Worm (Caenorhabditis elegans): ENCODE measurements around the gene C34F6.7.

The C34F6.7 gene

ce11 chrX:11162778-11163584, 52.3 kb downstream of the C34F6.7 start (continued):
- TF ChIP-seq dmd-6 (GFP tag; IDR thresholded peaks at IDR 0.05) = peak; percentile 35; the same call in 1 of the 2 replicates
- TF ChIP-seq tag-97 (GFP tag; IDR thresholded peaks at IDR 0.05) = 0 out of 2 replicates have a peak, but pooled peaks have one; percentile 53
- peak; percentile 30 for TF ChIP-seq nhr-48 (tag; optimal IDR thresholded peaks at IDR 0.05)
- TF ChIP-seq daf-16 (GFP tag; optimal IDR thresholded peaks at IDR 0.05) = peak in 1 of 2 experiments; percentile 67
- no peak for TF ChIP-seq daf-16 (tag; optimal IDR thresholded peaks at IDR 0.05)
- TF ChIP-seq Y75B8A.6 (GFP tag; IDR thresholded peaks at IDR 0.05) = no peak

- no peak for TF ChIP-seq ceh-28 (tag; optimal IDR thresholded peaks at IDR 0.05)
- TF ChIP-seq duxl-1 (tag; optimal IDR thresholded peaks at IDR 0.05; ENCODE audit: poor library complexity) = no peak
- TF ChIP-seq F44E2.7 (GFP tag; IDR thresholded peaks at IDR 0.05) = no peak
- TF ChIP-seq nhr-28 (tag; optimal IDR thresholded peaks at IDR 0.05) = no peak
- no peak for TF ChIP-seq ceh-44 (GFP tag; IDR thresholded peaks at IDR 0.05)
- TF ChIP-seq T26A8.4 (GFP tag; IDR thresholded peaks at IDR 0.05) = no peak
- no peak for TF ChIP-seq D1046.2 (GFP tag; IDR thresholded peaks at IDR 0.05)
- TF ChIP-seq ztf-11 (tag; optimal IDR thresholded peaks at IDR 0.05) = no peak
- TF ChIP-seq skn-1 (tag; optimal IDR thresholded peaks at IDR 0.05) = no peak
- no peak for TF ChIP-seq lim-7 (GFP tag; IDR thresholded peaks at IDR 0.05)
Measured at ce11 chrX:11160537-11160936, 54.7 kb downstream of the C34F6.7 start, which contains the start of gene C05C9.1. Gene C05C9.1 (plus strand): TSS chrX:11160837.

All from whole organism, L4 larva.